Worm (Caenorhabditis elegans): ENCODE data around the gene sdc-3.

ce11 chrV:14991489-14991888 is 56.5 kb downstream of the sdc-3 start:
- TF ChIP-seq tab-1 (GFP tag; IDR thresholded peaks at IDR 0.05) (no peak), T22C8.4 (GFP tag; IDR thresholded peaks at IDR 0.05) (no peak), flt-1 (GFP tag; IDR thresholded peaks at IDR 0.05) (no peak), med-1 (GFP tag; optimal IDR thresholded peaks at IDR 0.05; ENCODE audit: insufficient read depth) (no peak), ztf-29 (GFP tag; IDR thresholded peaks at IDR 0.05) (no peak), klf-2 (GFP tag; conservative IDR thresholded peaks at IDR 0.05) (no peak), ref-1 (GFP tag; conservative IDR thresholded peaks at IDR 0.05) (no peak), ztf-23 (GFP tag; IDR thresholded peaks at IDR 0.05) (no peak), cog-1 (tag; optimal IDR thresholded peaks at IDR 0.05) (no peak)
